ENCODE assay signal across 5 fruit fly cellular contexts in the genomic region with DNA sequence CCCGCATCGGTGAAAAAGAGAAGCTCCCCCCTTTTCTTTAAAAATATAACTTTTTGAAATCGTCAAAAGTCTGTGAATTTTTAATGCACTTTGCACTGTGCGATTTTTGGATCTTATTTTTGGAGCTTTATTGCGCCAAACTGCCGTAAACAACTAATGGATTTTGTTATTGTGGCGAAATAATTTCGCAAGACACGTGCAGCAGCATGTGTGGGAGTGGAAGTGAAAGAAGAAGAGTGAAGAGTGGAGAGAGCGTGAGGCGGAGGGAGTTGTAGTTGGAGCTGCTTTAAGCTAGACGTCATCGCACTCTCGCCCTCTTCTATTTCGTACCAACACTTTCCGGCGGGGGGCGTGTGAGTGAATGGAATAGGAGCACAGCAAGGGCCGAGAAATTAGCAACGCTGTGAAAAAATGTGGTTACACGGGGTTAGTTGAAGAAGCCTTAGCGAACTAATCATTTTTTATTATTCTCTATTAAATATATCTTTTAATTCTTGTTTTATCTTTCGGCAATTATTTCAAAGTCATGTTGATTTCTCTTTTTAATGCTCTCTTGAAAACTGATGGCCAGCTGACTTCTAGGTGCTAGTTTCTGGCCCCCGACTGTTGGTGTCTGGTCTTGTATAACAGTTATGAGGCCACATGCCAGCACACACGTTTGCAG.
TF ChIP-seq lines count a peak whose summit lies in the region.

No protein-coding gene starts in this region.

TF ChIP-seq in whole organism, adult, 20 proteins besides CTCF, POLR2A, EP300 and RAD21 (continued from another document):
- TF ChIP-seq CG1620 (GFP tag; optimal IDR thresholded peaks at IDR 0.05; lab: Kevin White, UChicago) (peak; percentile 66), Mnt (GFP tag; optimal IDR thresholded peaks at IDR 0.05; lab: Kevin White, UChicago) (peak; percentile 73), cnc (optimal IDR thresholded peaks at IDR 0.05; lab: Kevin White, UChicago) (no peak), CG5204 (GFP tag; optimal IDR thresholded peaks at IDR 0.05; lab: Kevin White, UChicago) (peak; percentile 64)

TF ChIP-seq in whole organism, embryonic, 481 proteins besides CTCF, POLR2A, EP300 and RAD21 (continued from another document and continues in another):
- TF ChIP-seq Meics (GFP tag; optimal IDR thresholded peaks at IDR 0.05; lab: Kevin White, UChicago): peak; percentile 96
- TF ChIP-seq CG3726 (GFP tag; IDR thresholded peaks at IDR 0.05; lab: Robert Waterston, UW): peak; percentile 85; the same call in 2 of the 3 replicates
- TF ChIP-seq cato (GFP tag; optimal IDR thresholded peaks at IDR 0.05; lab: Kevin White, UChicago; ENCODE audit: borderline replicate concordance): peak; percentile 84
- TF ChIP-seq sd (tag; optimal IDR thresholded peaks at IDR 0.05; lab: Kevin White, UChicago): peak; percentile 83
- peak; percentile 75 for TF ChIP-seq tup (GFP tag; optimal IDR thresholded peaks at IDR 0.05; lab: Kevin White, UChicago)
- TF ChIP-seq cas (GFP tag; IDR thresholded peaks at IDR 0.05; lab: Robert Waterston, UW): peak; percentile 84
- TF ChIP-seq p53 (GFP tag; optimal IDR thresholded peaks at IDR 0.05; lab: Kevin White, UChicago): no peak
- peak; percentile 94 for TF ChIP-seq Dek (tag; optimal IDR thresholded peaks at IDR 0.05; lab: Kevin White, UChicago)
- peak; percentile 95 for TF ChIP-seq caup (GFP tag; optimal IDR thresholded peaks at IDR 0.05; lab: Kevin White, UChicago; ENCODE audit: severe bottlenecking)
- peak; percentile 96 for TF ChIP-seq CG17359 (tag; optimal IDR thresholded peaks at IDR 0.05; lab: Kevin White, UChicago)
- TF ChIP-seq sens (GFP tag; lab: Kevin White, UChicago): peak; percentile 93
- TF ChIP-seq ham (GFP tag; IDR thresholded peaks at IDR 0.05; lab: Robert Waterston, UW): peak; percentile 72
- peak; percentile 93 for TF ChIP-seq CG30403 (GFP tag; optimal IDR thresholded peaks at IDR 0.05; lab: Kevin White, UChicago)
- peak; percentile 88 for TF ChIP-seq Oaz (GFP tag; IDR thresholded peaks at IDR 0.05; lab: Robert Waterston, UW)
- peak; percentile 64; the same call in 2 of the 3 replicates for TF ChIP-seq sr (GFP tag; IDR thresholded peaks at IDR 0.05; lab: Robert Waterston, UW)
- TF ChIP-seq gro (GFP tag; optimal IDR thresholded peaks at IDR 0.05; lab: Kevin White, UChicago): no peak
- peak; percentile 85 for TF ChIP-seq tio (GFP tag; optimal IDR thresholded peaks at IDR 0.05; lab: Kevin White, UChicago)
- no peak for TF ChIP-seq Sry-δ (GFP tag; optimal IDR thresholded peaks at IDR 0.05; lab: Kevin White, UChicago)
- peak; percentile 93 for TF ChIP-seq CG14441 (GFP tag; IDR thresholded peaks at IDR 0.05; lab: Robert Waterston, UW)
- TF ChIP-seq amos (GFP tag; IDR thresholded peaks at IDR 0.05; lab: Robert Waterston, UW; ENCODE audit: partially characterized antibody): no peak
- peak; percentile 46; the same call in 1 of the 3 replicates for TF ChIP-seq CG2199 (GFP tag; IDR thresholded peaks at IDR 0.05; lab: Robert Waterston, UW)
- no peak for TF ChIP-seq btn (GFP tag; optimal IDR thresholded peaks at IDR 0.05; lab: Kevin White, UChicago)
- peak; percentile 74 for TF ChIP-seq mam (GFP tag; optimal IDR thresholded peaks at IDR 0.05; lab: Kevin White, UChicago)
- peak; percentile 93 for TF ChIP-seq CG9215 (GFP tag; IDR thresholded peaks at IDR 0.05; lab: Robert Waterston, UW)
- TF ChIP-seq CG13296 (GFP tag; optimal IDR thresholded peaks at IDR 0.05; lab: Kevin White, UChicago): peak; percentile 96
- TF ChIP-seq Pdp1 (GFP tag; optimal IDR thresholded peaks at IDR 0.05; lab: Kevin White, UChicago): peak; percentile 78 to 97
- peak; percentile 85; the same call in 1 of the 2 replicates for TF ChIP-seq CG16779 (GFP tag; IDR thresholded peaks at IDR 0.05; lab: Robert Waterston, UW)
- TF ChIP-seq CG12299 (tag; optimal IDR thresholded peaks at IDR 0.05; lab: Kevin White, UChicago): peak; percentile 95

TF ChIP-seq in whole organism, prepupa, 60 proteins besides CTCF, POLR2A, EP300 and RAD21 (continued from another document and continues in another):
- TF ChIP-seq CG11294 (GFP tag; IDR thresholded peaks at IDR 0.05; lab: Robert Waterston, UW): peak; percentile 91
- TF ChIP-seq Hr38 (GFP tag; optimal IDR thresholded peaks at IDR 0.05; lab: Kevin White, UChicago): no peak
- peak; percentile 98 for TF ChIP-seq CG32006 (GFP tag; optimal IDR thresholded peaks at IDR 0.05; lab: Kevin White, UChicago)
- peak; percentile 99 for TF ChIP-seq CG8119 (GFP tag; IDR thresholded peaks at IDR 0.05; lab: Robert Waterston, UW)
- peak; percentile 84 for TF ChIP-seq CG8632 (GFP tag; optimal IDR thresholded peaks at IDR 0.05; lab: Kevin White, UChicago)
- peak; percentile 88 for TF ChIP-seq CG6792 (GFP tag; optimal IDR thresholded peaks at IDR 0.05; lab: Kevin White, UChicago)
- peak; percentile 92 for TF ChIP-seq OdsH (GFP tag; optimal IDR thresholded peaks at IDR 0.05; lab: Kevin White, UChicago)
- peak; percentile 89 for TF ChIP-seq net (GFP tag; optimal IDR thresholded peaks at IDR 0.05; lab: Kevin White, UChicago)
- peak; percentile 96 for TF ChIP-seq CG6276 (GFP tag; optimal IDR thresholded peaks at IDR 0.05; lab: Kevin White, UChicago)
- TF ChIP-seq Gug (GFP tag; IDR thresholded peaks at IDR 0.05; lab: Robert Waterston, UW): peak; percentile 94
- peak; percentile 39 for TF ChIP-seq Hr39 (GFP tag; optimal IDR thresholded peaks at IDR 0.05; lab: Kevin White, UChicago)
- TF ChIP-seq cyc (GFP tag; optimal IDR thresholded peaks at IDR 0.05; lab: Kevin White, UChicago): peak; percentile 64
- peak; percentile 94 for TF ChIP-seq CG16779 (tag; optimal IDR thresholded peaks at IDR 0.05; lab: Kevin White, UChicago)
- peak; percentile 87 for TF ChIP-seq Eip75B (GFP tag; optimal IDR thresholded peaks at IDR 0.05; lab: Kevin White, UChicago)
- TF ChIP-seq ss (GFP tag; optimal IDR thresholded peaks at IDR 0.05; lab: Kevin White, UChicago): peak; percentile 94
- TF ChIP-seq vri (GFP tag; optimal IDR thresholded peaks at IDR 0.05; lab: Kevin White, UChicago): peak; percentile 54
- TF ChIP-seq Sox15 (GFP tag; optimal IDR thresholded peaks at IDR 0.05; lab: Kevin White, UChicago): peak; percentile 70
- TF ChIP-seq svp (GFP tag; lab: Kevin White, UChicago): peak; percentile 75
- peak; percentile 94 for TF ChIP-seq eg (GFP tag; IDR thresholded peaks at IDR 0.05; lab: Robert Waterston, UW)
- no peak for TF ChIP-seq Blimp-1 (GFP tag; optimal IDR thresholded peaks at IDR 0.05; lab: Kevin White, UChicago)
- TF ChIP-seq CG15336 (GFP tag; IDR thresholded peaks at IDR 0.05; lab: Robert Waterston, UW): peak; percentile 97
- TF ChIP-seq Ets96B (tag; optimal IDR thresholded peaks at IDR 0.05; lab: Kevin White, UChicago): peak; percentile 94
- peak; percentile 75 for TF ChIP-seq CG8319 (GFP tag; optimal IDR thresholded peaks at IDR 0.05; lab: Kevin White, UChicago)
- peak; percentile 79 for TF ChIP-seq topi (GFP tag; optimal IDR thresholded peaks at IDR 0.05; lab: Kevin White, UChicago)
- TF ChIP-seq CG31627 (GFP tag; optimal IDR thresholded peaks at IDR 0.05; lab: Kevin White, UChicago): peak; percentile 33
- TF ChIP-seq Smox (GFP tag; optimal IDR thresholded peaks at IDR 0.05; lab: Kevin White, UChicago): peak; percentile 70
- TF ChIP-seq Eip93F (GFP tag; optimal IDR thresholded peaks at IDR 0.05; lab: Kevin White, UChicago): peak; percentile 32
- TF ChIP-seq CG3032 (tag; optimal IDR thresholded peaks at IDR 0.05; lab: Kevin White, UChicago): peak; percentile 94
- peak; percentile 95 for TF ChIP-seq Eip78C (GFP tag; lab: Kevin White, UChicago)
- peak; percentile 93 for TF ChIP-seq CG10669 (GFP tag; optimal IDR thresholded peaks at IDR 0.05; lab: Kevin White, UChicago)
- peak; percentile 87 for TF ChIP-seq CG34406 (GFP tag; optimal IDR thresholded peaks at IDR 0.05; lab: Kevin White, UChicago)
- peak; percentile 51 for TF ChIP-seq fkh (GFP tag; optimal IDR thresholded peaks at IDR 0.05; lab: Kevin White, UChicago)

TF ChIP-seq in whole organism, pupa, 21 proteins besides CTCF, POLR2A, EP300 and RAD21 (continued from another document):
- peak; percentile 95 for TF ChIP-seq CG15710 (tag; optimal IDR thresholded peaks at IDR 0.05; lab: Kevin White, UChicago)
- peak; percentile 98 for TF ChIP-seq CG14655 (GFP tag; optimal IDR thresholded peaks at IDR 0.05; lab: Kevin White, UChicago)
TF ChIP-seq in whole organism, pupa: peak in this region for 21.

TF ChIP-seq in whole organism, wandering third instar larva, 38 proteins besides CTCF, POLR2A, EP300 and RAD21 (continued from another document):
- TF ChIP-seq jim (GFP tag; optimal IDR thresholded peaks at IDR 0.05; lab: Kevin White, UChicago) (no peak), br (GFP tag; optimal IDR thresholded peaks at IDR 0.05; lab: Kevin White, UChicago) (peak; percentile 46), OdsH (GFP tag; optimal IDR thresholded peaks at IDR 0.05; lab: Kevin White, UChicago) (peak; percentile 79), Rel (GFP tag; optimal IDR thresholded peaks at IDR 0.05; lab: Kevin White, UChicago) (peak; percentile 49), Rel (tag; optimal IDR thresholded peaks at IDR 0.05; lab: Kevin White, UChicago) (no peak), Mio (GFP tag; optimal IDR thresholded peaks at IDR 0.05; lab: Kevin White, UChicago) (no peak), pan (optimal IDR thresholded peaks at IDR 0.05; lab: Kevin White, UChicago) (no peak), psq (GFP tag; optimal IDR thresholded peaks at IDR 0.05; lab: Kevin White, UChicago) (peak; percentile 37), CG9705 (GFP tag; optimal IDR thresholded peaks at IDR 0.05; lab: Kevin White, UChicago) (peak; percentile 16), dsf (GFP tag; optimal IDR thresholded peaks at IDR 0.05; lab: Kevin White, UChicago; ENCODE audit: borderline replicate concordance) (no peak), Jra (GFP tag; optimal IDR thresholded peaks at IDR 0.05; lab: Kevin White, UChicago) (no peak), Vsx2 (GFP tag; optimal IDR thresholded peaks at IDR 0.05; lab: Kevin White, UChicago; ENCODE audit: partially characterized antibody) (no peak), fru (GFP tag; optimal IDR thresholded peaks at IDR 0.05; lab: Kevin White, UChicago) (peak; percentile 81), woc (GFP tag; optimal IDR thresholded peaks at IDR 0.05; lab: Kevin White, UChicago) (no peak), GATAd (GFP tag; optimal IDR thresholded peaks at IDR 0.05; lab: Kevin White, UChicago) (no peak), sv (GFP tag; optimal IDR thresholded peaks at IDR 0.05; lab: Kevin White, UChicago) (peak; percentile 89), dmrt93B (GFP tag; optimal IDR thresholded peaks at IDR 0.05; lab: Kevin White, UChicago) (peak; percentile 62), Dif (GFP tag; optimal IDR thresholded peaks at IDR 0.05; lab: Kevin White, UChicago; ENCODE audit: partially characterized antibody) (no peak), usp (GFP tag; optimal IDR thresholded peaks at IDR 0.05; lab: Kevin White, UChicago) (no peak)
